Worm (Caenorhabditis elegans) whole organism, L2 larva: Measurements from ENCODE around the gene comt-3.

Source experiments
- F13H6.1 ChIP-seq: sonication (generic microtip); optimal IDR thresholded peaks from 2 replicates; lab custom pipeline; 2016; ENCODE audit warnings: missing genetic modification characterization, missing compliant biosample characterization
- ama-1 ChIP-seq: fragments of 150-350 bp; optimal IDR thresholded peaks from 2 replicates; lab custom pipeline; 2018; ENCODE audit warnings: inconsistent platforms
- blmp-1 ChIP-seq: sonication (generic microtip); optimal IDR thresholded peaks from 2 replicates; lab custom pipeline; 2017; ENCODE audit warnings: missing genetic modification characterization, mild to moderate bottlenecking, missing compliant biosample characterization, antibody characterized with exemption, moderate library complexity; ENCODE audit not compliant: insufficient read depth
- egl-27 ChIP-seq: sonication (generic microtip); optimal IDR thresholded peaks from 3 replicates; lab custom pipeline; 2017; ENCODE audit warnings: missing biosample characterization, missing genetic modification reagents, missing genetic modification characterization
- nhr-11 ChIP-seq: fragments of 150-350 bp; optimal IDR thresholded peaks from 2 replicates; lab custom pipeline; 2014; ENCODE audit warnings: missing biosample characterization, missing genetic modification characterization
- sem-4 ChIP-seq: fragments of 150-350 bp; optimal IDR thresholded peaks from 2 replicates; lab custom pipeline; 2014; ENCODE audit warnings: missing biosample characterization, missing genetic modification reagents, missing genetic modification characterization
- unc-62 ChIP-seq: fragments of 150-350 bp; optimal IDR thresholded peaks from 2 replicates; lab custom pipeline; 2014; ENCODE audit warnings: missing biosample characterization, missing genetic modification reagents, missing genetic modification characterization
- ztf-11 ChIP-seq: sonication (generic microtip); optimal IDR thresholded peaks from 2 replicates; lab custom pipeline; 2017; ENCODE audit warnings: missing biosample characterization, missing genetic modification characterization

ce11 chrV:2045956-2046355 lies 11.4 kb upstream of the comt-3 start, which contains the start of gene Y40B10A.5:
- no peak for TF ChIP-seq sem-4 (tag; lab: Kevin White, UChicago)
- TF ChIP-seq egl-27 (tag; lab: Kevin White, UChicago): no peak
- TF ChIP-seq ama-1 (lab: Kevin White, UChicago): no peak
- TF ChIP-seq F13H6.1 (tag; lab: Kevin White, UChicago): no peak
- no peak for TF ChIP-seq ztf-11 (tag; lab: Kevin White, UChicago)
- TF ChIP-seq nhr-11 (tag; lab: Kevin White, UChicago): no peak
- no peak for TF ChIP-seq blmp-1 (tag; lab: Kevin White, UChicago)
- no peak for TF ChIP-seq unc-62 (GFP tag; lab: Kevin White, UChicago)
